Worm (Caenorhabditis elegans) whole organism, late embryonic: ENCODE data around the gene ZK105.5.

ENCODE experiments used
- C08G9.2 ChIP-seq: sonication (generic microtip); optimal IDR thresholded peaks from 2 replicates; lab custom pipeline; 2016; ENCODE audit warnings: mild to moderate bottlenecking, missing genetic modification characterization, moderate library complexity, missing compliant biosample characterization
- K09A11.1 ChIP-seq: sonication (generic microtip); optimal IDR thresholded peaks from 2 replicates; lab custom pipeline; 2017; ENCODE audit warnings: antibody characterized with exemption, mild to moderate bottlenecking, missing genetic modification characterization, missing compliant biosample characterization; ENCODE audit not compliant: insufficient read depth
- Y22D7AL.16 ChIP-seq: sonication (generic microtip); optimal IDR thresholded peaks from 2 replicates; lab custom pipeline; 2016; ENCODE audit warnings: missing genetic modification characterization, missing compliant biosample characterization
- ahr-1 ChIP-seq: sonication (generic microtip); optimal IDR thresholded peaks from 2 replicates; lab custom pipeline; 2016; ENCODE audit warnings: missing genetic modification characterization, missing compliant biosample characterization
- ceh-14 ChIP-seq: sonication (generic microtip); optimal IDR thresholded peaks from 2 replicates; lab custom pipeline; 2016; ENCODE audit warnings: missing genotype, missing genetic modification characterization, missing compliant biosample characterization
- ceh-2 ChIP-seq: sonication (generic microtip); optimal IDR thresholded peaks from 2 replicates; lab custom pipeline; 2016; ENCODE audit warnings: missing genotype, missing genetic modification characterization, missing compliant biosample characterization
- ceh-22 ChIP-seq: sonication (generic microtip); optimal IDR thresholded peaks from 2 replicates; lab custom pipeline; 2017; ENCODE audit warnings: missing biosample characterization, missing genetic modification characterization
- ceh-30 ChIP-seq: fragments of 150-350 bp; optimal IDR thresholded peaks from 2 replicates; lab custom pipeline; 2014; ENCODE audit warnings: missing biosample characterization, missing genetic modification characterization
- ceh-31 ChIP-seq: sonication (generic microtip); optimal IDR thresholded peaks from 2 replicates; lab custom pipeline; 2016; ENCODE audit warnings: missing genetic modification characterization, missing compliant biosample characterization
- ceh-45 ChIP-seq: fragments of 200-800 bp; sonication (Bioruptor generic); IDR thresholded peaks from 2 replicates; pipeline ENCODE4 v1.3.6; 2022; ENCODE audit warnings: missing genetic modification reagents, missing genetic modification characterization, missing compliant biosample characterization
- ceh-48 ChIP-seq: sonication (generic microtip); optimal IDR thresholded peaks from 2 replicates; lab custom pipeline; 2016; ENCODE audit warnings: missing genetic modification characterization, inconsistent platforms, missing compliant biosample characterization
- ceh-6 ChIP-seq: fragments of 200-800 bp; sonication (Bioruptor generic); optimal IDR thresholded peaks from 2 replicates; lab custom pipeline; 2018; ENCODE audit warnings: mild to moderate bottlenecking, missing genetic modification characterization, missing compliant biosample characterization
- ceh-9 ChIP-seq: sonication (generic microtip); optimal IDR thresholded peaks from 2 replicates; lab custom pipeline; 2016; ENCODE audit warnings: mild to moderate bottlenecking, missing genetic modification characterization, inconsistent platforms, missing compliant biosample characterization
- che-1 ChIP-seq: sonication (generic microtip); optimal IDR thresholded peaks from 2 replicates; lab custom pipeline; 2016; ENCODE audit warnings: mild to moderate bottlenecking, missing genetic modification characterization, missing compliant biosample characterization
- dmd-4 ChIP-seq: sonication (generic microtip); optimal IDR thresholded peaks from 2 replicates; lab custom pipeline; 2016; ENCODE audit warnings: borderline replicate concordance, missing genetic modification characterization, missing compliant biosample characterization
- elt-4 ChIP-seq: sonication (generic microtip); optimal IDR thresholded peaks from 2 replicates; lab custom pipeline; 2016; ENCODE audit warnings: missing genetic modification characterization, missing compliant biosample characterization
- ets-4 ChIP-seq: sonication (generic microtip); optimal IDR thresholded peaks from 2 replicates; lab custom pipeline; 2016; ENCODE audit warnings: missing genetic modification characterization, missing compliant biosample characterization
- fax-1 ChIP-seq: sonication (generic microtip); optimal IDR thresholded peaks from 2 replicates; lab custom pipeline; 2016; ENCODE audit warnings: missing genotype, missing genetic modification characterization, missing compliant biosample characterization
- fkh-6 ChIP-seq: sonication (generic microtip); optimal IDR thresholded peaks from 2 replicates; lab custom pipeline; 2016; ENCODE audit warnings: missing genetic modification characterization, missing compliant biosample characterization
- gmeb-2 ChIP-seq: sonication (generic microtip); optimal IDR thresholded peaks from 2 replicates; lab custom pipeline; 2016; ENCODE audit warnings: missing genetic modification characterization, inconsistent platforms, missing compliant biosample characterization
- hlh-13 ChIP-seq: fragments of 200-800 bp; sonication (Bioruptor generic); optimal IDR thresholded peaks from 2 replicates; lab custom pipeline; 2018; ENCODE audit warnings: mild to moderate bottlenecking, missing genetic modification characterization, missing compliant biosample characterization
- hlh-15 ChIP-seq: sonication (generic microtip); optimal IDR thresholded peaks from 2 replicates; lab custom pipeline; 2016; ENCODE audit warnings: missing genetic modification characterization, missing compliant biosample characterization
- lim-6 ChIP-seq: sonication (generic microtip); optimal IDR thresholded peaks from 2 replicates; lab custom pipeline; 2016; ENCODE audit warnings: missing genetic modification characterization, missing compliant biosample characterization
- lin-11 ChIP-seq: fragments of 200-800 bp; sonication (Bioruptor generic); optimal IDR thresholded peaks from 2 replicates; lab custom pipeline; 2018; ENCODE audit warnings: mild to moderate bottlenecking, missing genetic modification characterization, missing compliant biosample characterization
- madf-2 ChIP-seq: sonication (generic microtip); optimal IDR thresholded peaks from 2 replicates; lab custom pipeline; 2017; ENCODE audit warnings: missing genetic modification characterization, missing compliant biosample characterization
- mec-3 ChIP-seq: sonication (generic microtip); optimal IDR thresholded peaks from 2 replicates; lab custom pipeline; 2016; ENCODE audit warnings: borderline replicate concordance, missing genetic modification characterization, missing compliant biosample characterization
- nfya-1 ChIP-seq: sonication (generic microtip); optimal IDR thresholded peaks from 2 replicates; lab custom pipeline; 2017; ENCODE audit warnings: missing genetic modification characterization, mild to moderate bottlenecking, missing compliant biosample characterization, antibody characterized with exemption, moderate library complexity
- nhr-11 ChIP-seq: fragments of 150-350 bp; optimal IDR thresholded peaks from 2 replicates; lab custom pipeline; 2014; ENCODE audit warnings: missing biosample characterization, missing genetic modification characterization
- pag-3 ChIP-seq: sonication (generic microtip); optimal IDR thresholded peaks from 2 replicates; lab custom pipeline; 2016; ENCODE audit warnings: missing compliant biosample characterization, missing genetic modification characterization, borderline replicate concordance
- pat-9 ChIP-seq: fragments of 200-800 bp; sonication (Bioruptor generic); optimal IDR thresholded peaks from 2 replicates; lab custom pipeline; 2018; ENCODE audit warnings: mild to moderate bottlenecking, missing genetic modification characterization, moderate library complexity, missing compliant biosample characterization
- pha-2 ChIP-seq: sonication (generic microtip); optimal IDR thresholded peaks from 2 replicates; lab custom pipeline; 2017; ENCODE audit warnings: mild to moderate bottlenecking, missing genetic modification characterization, missing compliant biosample characterization
- pha-4 ChIP-seq: fragments of 150-350 bp; optimal IDR thresholded peaks from 2 replicates; lab custom pipeline; 2018; ENCODE audit warnings: missing biosample characterization, missing genetic modification reagents, missing genetic modification characterization
- pqm-1 ChIP-seq: sonication (generic microtip); optimal IDR thresholded peaks from 2 replicates; lab custom pipeline; 2016; ENCODE audit warnings: missing genetic modification characterization, missing compliant biosample characterization
- pros-1 ChIP-seq: fragments of 150-350 bp; optimal IDR thresholded peaks from 2 replicates; lab custom pipeline; 2014; ENCODE audit warnings: missing biosample characterization, missing genetic modification reagents, missing genetic modification characterization
- ref-2 ChIP-seq: sonication (generic microtip); optimal IDR thresholded peaks from 2 replicates; lab custom pipeline; 2016; ENCODE audit warnings: missing genetic modification characterization, missing compliant biosample characterization
- sdc-2 ChIP-seq: sonication (generic microtip); optimal IDR thresholded peaks from 2 replicates; lab custom pipeline; 2016; ENCODE audit warnings: missing genotype, missing genetic modification characterization, missing compliant biosample characterization
- sox-2 ChIP-seq: fragments of 200-800 bp; sonication (Bioruptor generic); IDR thresholded peaks from 2 replicates; pipeline ENCODE4 v1.3.6; 2022; ENCODE audit warnings: missing genetic modification reagents, missing genetic modification characterization, missing compliant biosample characterization
- tbx-2 ChIP-seq: sonication (generic microtip); optimal IDR thresholded peaks from 2 replicates; lab custom pipeline; 2016; ENCODE audit warnings: missing genetic modification characterization, missing compliant biosample characterization
- ttx-3 ChIP-seq: sonication (generic microtip); optimal IDR thresholded peaks from 2 replicates; lab custom pipeline; 2016; ENCODE audit warnings: missing genetic modification reagents, missing genetic modification characterization, missing compliant biosample characterization
- unc-3 ChIP-seq, 2 experiments: fragments of 200-800 bp in 1 of 2; sonication (Bioruptor generic) in 1 of 2; sonication (generic microtip) in 1 of 2; conservative IDR thresholded peaks in 1 of 2; optimal IDR thresholded peaks in 1 of 2; 2 replicates each; pipeline versions ENCODE4 v1.3.6 to Lab custom; 2016 to 2022; ENCODE audit warnings: missing compliant biosample characterization in 2 of 2, missing genetic modification characterization in 2 of 2, missing genetic modification reagents in 1 of 2
- unc-42 ChIP-seq: sonication (generic microtip); optimal IDR thresholded peaks from 2 replicates; lab custom pipeline; 2016; ENCODE audit warnings: missing genotype, missing genetic modification characterization, missing compliant biosample characterization
- unc-55 ChIP-seq: sonication (generic microtip); optimal IDR thresholded peaks from 2 replicates; lab custom pipeline; 2017; ENCODE audit warnings: missing biosample characterization, missing genetic modification reagents, missing genetic modification characterization
- zip-5 ChIP-seq: sonication (generic microtip); optimal IDR thresholded peaks from 2 replicates; lab custom pipeline; 2016; ENCODE audit warnings: missing genetic modification characterization, missing compliant biosample characterization
- ztf-16 ChIP-seq: sonication (generic microtip); optimal IDR thresholded peaks from 2 replicates; lab custom pipeline; 2017; ENCODE audit warnings: missing genetic modification characterization, missing compliant biosample characterization

The ZK105.5 gene

DNA sequence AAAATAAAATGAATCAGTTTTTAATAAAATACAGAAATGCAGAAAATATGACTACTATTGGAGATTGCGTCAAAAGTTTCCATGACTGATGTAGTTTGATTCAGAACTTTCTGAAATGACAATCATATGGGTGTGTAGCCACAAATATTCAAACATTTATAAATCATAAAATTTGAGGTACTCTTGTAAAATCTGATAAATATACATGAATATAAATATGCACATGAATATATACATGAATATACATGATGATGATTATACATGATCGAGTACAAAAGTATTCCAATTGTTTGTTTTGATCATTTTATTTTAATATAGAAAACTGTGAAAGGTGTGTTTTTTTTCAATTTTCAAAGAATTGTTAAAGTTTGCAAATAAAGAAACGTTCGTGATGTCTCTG, 37.0 kb upstream of the ZK105.5 start, which contains the start of gene T05B11.4:
Gene T05B11.4, minus strand, starts transcription at position 101 of the 400 bp plus-strand sequence.
- TF ChIP-seq sdc-2 (tag; lab: Kevin White, UChicago): no peak

DNA sequence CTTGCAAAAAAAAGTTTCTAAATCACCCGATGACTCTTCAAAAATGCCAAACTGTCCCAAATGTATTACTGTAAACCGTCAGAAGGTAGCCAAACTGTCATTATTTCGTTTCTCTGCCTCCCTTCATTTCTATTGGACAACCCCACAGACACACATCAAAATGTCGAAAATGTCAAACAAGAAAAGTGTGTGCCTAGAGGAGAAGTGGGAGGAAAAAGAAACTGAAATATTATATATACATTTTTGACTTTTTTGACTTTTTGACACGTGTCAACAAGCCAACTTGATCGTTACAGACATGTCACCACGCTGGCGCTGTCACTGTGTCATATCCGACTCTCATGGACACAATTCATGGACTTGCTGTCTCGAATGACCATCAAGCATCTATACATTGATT, 32.2 kb upstream of the ZK105.5 start:
- TF ChIP-seq ttx-3 (tag; lab: Kevin White, UChicago): no peak
- no peak for TF ChIP-seq lim-6
- no peak for TF ChIP-seq ceh-45
- no peak for TF ChIP-seq unc-3 (GFP tag; conservative IDR thresholded peaks at IDR 0.05; lab: Robert Waterston, UW)
- no peak for TF ChIP-seq unc-3 (tag; optimal IDR thresholded peaks at IDR 0.05; lab: Kevin White, UChicago)
- no peak for TF ChIP-seq ahr-1 (tag; lab: Kevin White, UChicago)
- no peak for TF ChIP-seq ceh-31 (tag; lab: Kevin White, UChicago)
- TF ChIP-seq gmeb-2: no peak
- TF ChIP-seq pros-1 (tag; lab: Kevin White, UChicago): no peak
- TF ChIP-seq ceh-30 (tag; lab: Kevin White, UChicago): no peak
- TF ChIP-seq hlh-15: no peak
- TF ChIP-seq fax-1 (tag; lab: Kevin White, UChicago): no peak
- TF ChIP-seq tbx-2 (tag; lab: Kevin White, UChicago): no peak
- no peak for TF ChIP-seq ceh-9 (tag; lab: Kevin White, UChicago)
- TF ChIP-seq pqm-1: no peak
- TF ChIP-seq pag-3 (tag; lab: Kevin White, UChicago): no peak
- TF ChIP-seq ztf-16 (tag; lab: Kevin White, UChicago): no peak
- no peak for TF ChIP-seq pha-4 (tag; lab: Kevin White, UChicago)
- no peak for TF ChIP-seq ets-4 (tag; lab: Kevin White, UChicago)
- TF ChIP-seq pat-9 (tag; lab: Kevin White, UChicago): no peak
- TF ChIP-seq C08G9.2: no peak

- TF ChIP-seq ets-4 (tag; lab: Kevin White, UChicago) (no peak), lin-11 (tag; lab: Kevin White, UChicago) (no peak), Y22D7AL.16 (tag; lab: Kevin White, UChicago) (no peak), sox-2 (GFP tag; lab: Robert Waterston, UW) (no peak)
Observed at ce11 chrV:7747987-7748607, 30.6 kb upstream of the ZK105.5 start.

DNA sequence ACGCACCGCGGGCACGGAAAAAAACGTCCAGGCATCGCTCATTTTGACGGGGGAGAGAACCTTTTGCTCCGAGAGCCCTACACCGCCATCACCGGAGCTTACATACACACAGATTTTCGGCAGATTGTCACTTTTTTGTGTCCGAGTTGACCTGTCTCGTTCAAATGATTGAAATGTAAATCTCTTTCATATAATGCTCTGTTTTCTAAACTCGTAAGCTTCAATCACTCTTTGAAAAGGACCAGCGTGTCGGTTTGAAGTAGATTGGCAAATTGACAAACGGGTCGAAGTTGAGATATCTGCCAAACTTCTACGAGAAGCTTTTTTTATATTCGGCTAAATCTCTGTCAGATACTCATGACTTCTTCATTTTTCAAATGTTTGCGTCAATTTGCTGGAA, 29.6 kb upstream of the ZK105.5 start:
- no peak for TF ChIP-seq pros-1 (tag; lab: Kevin White, UChicago)
- TF ChIP-seq, all 69 proteins: peak for 0

DNA sequence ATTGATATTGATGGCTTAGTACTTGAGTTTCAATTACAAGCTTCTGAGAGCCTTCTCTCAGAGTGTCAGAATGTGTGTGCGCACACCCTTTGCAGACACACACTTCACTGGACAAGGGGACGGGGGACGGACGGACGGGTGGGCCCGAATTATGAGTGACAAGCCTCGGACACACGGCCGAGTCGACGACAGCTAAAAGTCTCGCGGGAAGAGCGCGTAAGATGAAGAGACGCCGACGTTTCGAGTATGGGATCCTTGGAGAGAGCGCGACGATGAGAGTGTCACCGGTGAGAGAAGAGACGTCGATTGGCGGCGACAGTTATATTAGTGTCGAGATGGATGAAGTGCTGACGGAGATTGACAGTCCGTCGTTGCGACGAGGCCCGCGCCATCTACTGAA, 28.4 kb upstream of the ZK105.5 start:
- TF ChIP-seq ceh-31 (tag; lab: Kevin White, UChicago) (no peak), nfya-1 (tag; lab: Kevin White, UChicago) (peak; percentile 17), pqm-1 (no peak), ceh-22 (tag; lab: Kevin White, UChicago) (no peak), K09A11.1 (tag; lab: Kevin White, UChicago) (no peak), zip-5 (no peak), ceh-14 (peak; percentile 48), mec-3 (tag; lab: Kevin White, UChicago) (peak; percentile 34), ceh-2 (tag; lab: Kevin White, UChicago) (peak; percentile 25), ceh-6 (no peak), ceh-48 (tag; lab: Kevin White, UChicago) (no peak), fkh-6 (tag; lab: Kevin White, UChicago) (peak; percentile 16), madf-2 (tag; lab: Kevin White, UChicago) (no peak), elt-4 (no peak), unc-42 (tag; lab: Kevin White, UChicago) (no peak), nhr-11 (no peak), gmeb-2 (peak; percentile 25), pha-2 (tag; lab: Kevin White, UChicago) (peak; percentile 29), dmd-4 (tag; lab: Kevin White, UChicago) (peak; percentile 30), che-1 (tag; lab: Kevin White, UChicago) (no peak), ttx-3 (tag; lab: Kevin White, UChicago) (no peak), unc-55 (peak; percentile 99), hlh-13 (no peak), fax-1 (tag; lab: Kevin White, UChicago) (no peak), C08G9.2 (peak; percentile 42), ref-2 (tag; lab: Kevin White, UChicago) (peak; percentile 39)
